Fruit fly (Drosophila melanogaster): ENCODE data around the gene Coq8.

Gene Coq8

DNA sequence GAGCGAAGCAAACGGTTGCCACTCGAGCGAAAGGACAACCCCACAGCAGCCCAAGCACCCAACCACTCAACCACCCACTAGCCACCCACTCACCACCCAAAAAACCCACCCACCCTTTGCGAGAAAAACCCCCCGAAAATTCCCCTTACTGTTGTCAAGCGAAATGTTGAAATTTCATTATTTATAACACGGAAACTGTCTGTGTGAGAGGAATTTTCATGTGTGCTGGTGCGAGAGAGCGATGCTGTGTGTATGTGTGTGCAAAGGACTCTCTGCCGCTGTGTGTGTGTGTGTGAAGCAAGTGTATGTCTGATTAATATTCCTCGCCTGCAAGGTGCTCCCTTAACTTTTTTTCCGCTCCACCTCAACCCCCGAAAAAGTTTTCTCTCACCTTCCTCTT, 28.9 kb upstream of the Coq8 start:
- TF ChIP-seq sage (GFP tag; optimal IDR thresholded peaks at IDR 0.05) (no peak), Abd-B (GFP tag; optimal IDR thresholded peaks at IDR 0.05) (no peak), foxo (GFP tag; optimal IDR thresholded peaks at IDR 0.05) (no peak), Hr78 (GFP tag; optimal IDR thresholded peaks at IDR 0.05) (no peak), fru (GFP tag; optimal IDR thresholded peaks at IDR 0.05) (no peak), tai (GFP tag; optimal IDR thresholded peaks at IDR 0.05) (no peak), Dif (GFP tag; optimal IDR thresholded peaks at IDR 0.05; ENCODE audit: partially characterized antibody) (no peak)

DNA sequence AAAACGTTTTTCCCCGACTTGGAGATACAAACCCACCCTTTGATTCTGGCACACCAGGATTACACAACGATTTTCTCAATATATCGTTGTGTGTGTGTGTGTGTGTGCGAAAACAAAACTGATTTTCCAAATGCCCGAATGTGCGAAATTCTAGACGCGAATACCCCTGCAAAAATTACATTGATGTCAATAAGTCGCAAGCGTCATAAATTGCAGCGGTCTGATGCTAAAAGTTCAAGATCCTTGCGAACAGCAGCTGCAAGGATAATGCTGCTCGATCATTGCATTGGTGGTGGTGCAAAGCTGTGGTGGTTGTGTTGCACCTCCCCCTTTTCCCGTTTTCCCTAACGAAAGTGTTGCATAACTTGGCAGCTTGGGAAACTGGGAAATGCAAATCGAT, 26.7 kb upstream of the Coq8 start:
- TF ChIP-seq dsf (GFP tag; optimal IDR thresholded peaks at IDR 0.05; ENCODE audit: borderline replicate concordance) (no peak), Jra (GFP tag; optimal IDR thresholded peaks at IDR 0.05) (no peak), GATAd (GFP tag; optimal IDR thresholded peaks at IDR 0.05) (no peak), HLH106 (tag; optimal IDR thresholded peaks at IDR 0.05) (no peak), sv (GFP tag; optimal IDR thresholded peaks at IDR 0.05) (no peak), h (GFP tag; optimal IDR thresholded peaks at IDR 0.05) (no peak), dmrt93B (GFP tag; optimal IDR thresholded peaks at IDR 0.05) (no peak), Hr83 (GFP tag; optimal IDR thresholded peaks at IDR 0.05; ENCODE audit: poor library complexity, severe bottlenecking) (no peak), br (GFP tag; optimal IDR thresholded peaks at IDR 0.05) (no peak), Mio (GFP tag; optimal IDR thresholded peaks at IDR 0.05) (no peak), CG9705 (GFP tag; optimal IDR thresholded peaks at IDR 0.05) (no peak), sage (GFP tag; optimal IDR thresholded peaks at IDR 0.05) (no peak), Abd-B (GFP tag; optimal IDR thresholded peaks at IDR 0.05) (no peak), dl (GFP tag; optimal IDR thresholded peaks at IDR 0.05; ENCODE audit: insufficient read depth in 1 of 2, partially characterized antibody in 2 of 2) (no peak), OdsH (GFP tag; optimal IDR thresholded peaks at IDR 0.05) (no peak), jim (GFP tag; optimal IDR thresholded peaks at IDR 0.05) (no peak), foxo (GFP tag; optimal IDR thresholded peaks at IDR 0.05) (no peak), Vsx2 (GFP tag; optimal IDR thresholded peaks at IDR 0.05; ENCODE audit: partially characterized antibody) (no peak)

DNA sequence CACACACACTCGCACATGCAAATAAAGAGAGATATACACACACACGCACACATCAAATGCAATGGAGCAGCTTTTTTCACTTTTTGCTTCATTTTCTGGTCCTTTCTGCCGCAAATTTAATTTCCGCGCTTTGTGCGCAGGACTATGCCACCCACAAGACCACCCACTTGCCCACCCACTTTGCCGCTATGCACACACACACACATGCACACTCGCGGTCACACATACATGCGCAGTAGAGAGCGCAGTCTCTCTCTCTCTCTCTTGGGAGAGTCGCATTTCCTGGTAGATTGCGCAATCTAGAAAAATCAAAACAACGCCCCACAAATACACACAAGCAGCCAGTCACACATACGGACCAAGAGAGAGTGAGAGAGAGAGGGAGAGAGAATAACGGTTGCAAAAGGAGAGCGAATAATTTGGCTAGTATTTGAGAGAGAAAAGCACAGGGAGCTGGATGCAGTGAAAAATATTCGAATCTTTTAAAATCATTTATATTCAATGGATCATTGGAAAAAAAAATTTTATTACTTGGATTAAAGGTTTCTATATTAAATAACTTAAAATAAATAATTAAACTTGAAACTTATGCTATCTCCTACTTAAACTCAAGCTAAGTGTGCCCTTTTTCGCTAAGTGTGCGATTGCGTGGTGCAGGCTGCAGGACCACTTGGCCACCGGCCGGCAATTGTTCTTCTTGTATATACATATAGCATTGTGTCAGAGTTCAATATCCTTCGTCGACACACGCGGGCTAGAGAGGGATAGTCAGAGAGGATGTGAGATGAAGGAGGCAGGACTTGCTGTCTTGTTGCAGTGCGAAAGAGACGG, 24.7 kb upstream of the Coq8 start:
- TF ChIP-seq fru (GFP tag; optimal IDR thresholded peaks at IDR 0.05) (peak; percentile 53), sv (GFP tag; optimal IDR thresholded peaks at IDR 0.05) (peak; percentile 13), OdsH (GFP tag; optimal IDR thresholded peaks at IDR 0.05) (peak; percentile 12), Dfd (GFP tag; optimal IDR thresholded peaks at IDR 0.05) (peak; percentile 37), Sp1 (GFP tag; optimal IDR thresholded peaks at IDR 0.05) (peak; percentile 44), foxo (GFP tag; optimal IDR thresholded peaks at IDR 0.05) (peak in 1 of 2 experiments; percentile 61), N (GFP tag; optimal IDR thresholded peaks at IDR 0.05) (no peak), h (GFP tag; optimal IDR thresholded peaks at IDR 0.05) (peak; percentile 1), psq (GFP tag; optimal IDR thresholded peaks at IDR 0.05) (peak; percentile 23), HLH106 (tag; optimal IDR thresholded peaks at IDR 0.05) (peak; percentile 30), tai (GFP tag; optimal IDR thresholded peaks at IDR 0.05) (no peak), jim (GFP tag; optimal IDR thresholded peaks at IDR 0.05) (no peak), Myc (optimal IDR thresholded peaks at IDR 0.05) (no peak)

DNA sequence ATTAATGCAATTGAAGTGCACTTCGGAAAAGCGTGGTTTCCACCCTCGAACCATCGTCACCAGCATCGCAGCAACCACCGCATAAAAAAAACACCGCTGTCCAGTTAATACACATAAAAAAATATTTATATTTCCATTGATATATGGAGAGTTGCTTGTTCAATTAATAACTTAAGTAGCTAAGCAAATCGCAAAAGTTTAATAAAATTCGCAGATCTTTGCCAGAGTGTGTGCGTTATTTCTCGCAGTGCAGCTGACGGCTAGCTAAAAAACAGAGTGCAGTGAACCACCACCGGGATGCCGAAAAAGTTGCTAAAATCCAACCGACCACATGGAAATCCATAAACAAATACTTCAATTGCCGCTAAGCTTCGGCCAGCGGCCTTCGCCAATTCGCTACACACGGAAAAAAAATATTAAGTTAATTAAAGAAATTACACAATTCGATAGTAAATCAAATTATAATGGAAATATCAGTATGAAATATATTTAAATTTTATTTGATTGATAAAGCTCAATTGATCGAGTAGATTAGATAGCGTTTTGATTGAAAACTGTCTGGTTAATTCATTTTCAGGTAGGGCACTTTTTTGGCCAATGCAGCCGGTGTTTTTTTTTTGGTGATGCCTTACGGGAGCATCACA, 22.5 kb upstream of the Coq8 start:
- peak; percentile 56 for TF ChIP-seq fru (GFP tag; optimal IDR thresholded peaks at IDR 0.05)
- TF ChIP-seq Abd-B (GFP tag; optimal IDR thresholded peaks at IDR 0.05): no peak
- TF ChIP-seq Hr78 (GFP tag; optimal IDR thresholded peaks at IDR 0.05): no peak
- TF ChIP-seq Rel (GFP tag; optimal IDR thresholded peaks at IDR 0.05): no peak
- TF ChIP-seq Rel (tag; optimal IDR thresholded peaks at IDR 0.05): no peak
- no peak for TF ChIP-seq lola (GFP tag; optimal IDR thresholded peaks at IDR 0.05)
- TF ChIP-seq Mio (GFP tag; optimal IDR thresholded peaks at IDR 0.05): no peak
- TF ChIP-seq OdsH (GFP tag; optimal IDR thresholded peaks at IDR 0.05): peak; percentile 8
- peak; percentile 6 for TF ChIP-seq rgr (GFP tag; optimal IDR thresholded peaks at IDR 0.05)
- TF ChIP-seq ey (GFP tag; optimal IDR thresholded peaks at IDR 0.05): peak; percentile 7
- TF ChIP-seq jim (GFP tag; optimal IDR thresholded peaks at IDR 0.05): no peak
- TF ChIP-seq CG32264 (GFP tag; optimal IDR thresholded peaks at IDR 0.05): no peak
- TF ChIP-seq sage (GFP tag; optimal IDR thresholded peaks at IDR 0.05): no peak
- TF ChIP-seq dmrt93B (GFP tag; optimal IDR thresholded peaks at IDR 0.05): peak; percentile 36
- peak; percentile 35 for TF ChIP-seq psq (GFP tag; optimal IDR thresholded peaks at IDR 0.05)
- TF ChIP-seq Sp1 (GFP tag; optimal IDR thresholded peaks at IDR 0.05): peak; percentile 63
- no peak for TF ChIP-seq Hr83 (GFP tag; optimal IDR thresholded peaks at IDR 0.05; ENCODE audit: poor library complexity, severe bottlenecking)
- TF ChIP-seq woc (GFP tag; optimal IDR thresholded peaks at IDR 0.05): no peak
- TF ChIP-seq CG9705 (GFP tag; optimal IDR thresholded peaks at IDR 0.05): no peak
- TF ChIP-seq h (GFP tag; optimal IDR thresholded peaks at IDR 0.05): peak; percentile 37
- no peak for TF ChIP-seq dsf (GFP tag; optimal IDR thresholded peaks at IDR 0.05; ENCODE audit: borderline replicate concordance)
- peak; percentile 21 for TF ChIP-seq br (GFP tag; optimal IDR thresholded peaks at IDR 0.05)
- no peak for TF ChIP-seq Hnf4 (GFP tag; optimal IDR thresholded peaks at IDR 0.05)
- TF ChIP-seq Jra (GFP tag; optimal IDR thresholded peaks at IDR 0.05): no peak
- TF ChIP-seq Dfd (GFP tag; optimal IDR thresholded peaks at IDR 0.05): no peak
- TF ChIP-seq HLH106 (tag; optimal IDR thresholded peaks at IDR 0.05): peak; percentile 26
- TF ChIP-seq usp (GFP tag; optimal IDR thresholded peaks at IDR 0.05): no peak
- TF ChIP-seq CrebA (GFP tag; optimal IDR thresholded peaks at IDR 0.05; ENCODE audit: borderline replicate concordance): no peak
- TF ChIP-seq foxo (GFP tag; optimal IDR thresholded peaks at IDR 0.05): peak in 1 of 2 experiments; percentile 39
- no peak for TF ChIP-seq brk (GFP tag; optimal IDR thresholded peaks at IDR 0.05)
- no peak for TF ChIP-seq tai (GFP tag; optimal IDR thresholded peaks at IDR 0.05)

Measured in whole organism, wandering third instar larva.